Fruit fly (Drosophila melanogaster) whole organism, pupa: ENCODE measurements around the gene Mbs.

Source experiments
- CG10348 ChIP-seq: fragments of 200-800 bp; sonication (Bioruptor generic); IDR thresholded peaks from 2 replicates; pipeline ENCODE4 v1.3.6; 2022; ENCODE audit warnings: missing biosample characterization, missing genetic modification characterization
- CG12605 ChIP-seq: fragments of 200-800 bp; sonication (Bioruptor generic); IDR thresholded peaks from 2 replicates; pipeline ENCODE4 v1.3.6; 2022; ENCODE audit warnings: missing biosample characterization, missing genetic modification characterization
- CG13204 ChIP-seq: fragments of 200-800 bp; sonication (Bioruptor generic); optimal IDR thresholded peaks from 2 replicates; lab custom pipeline; 2018; ENCODE audit warnings: missing biosample characterization, mild to moderate bottlenecking, missing genetic modification characterization, moderate library complexity
- CG14655 ChIP-seq: fragments of 200-800 bp; sonication (Bioruptor generic); optimal IDR thresholded peaks from 3 replicates; lab custom pipeline; 2017; ENCODE audit warnings: mild to moderate bottlenecking, missing biosample characterization, missing genetic modification reagents, missing genetic modification characterization
- CG15710 ChIP-seq: fragments of 200-800 bp; sonication (Bioruptor generic); optimal IDR thresholded peaks from 2 replicates; lab custom pipeline; 2018; ENCODE audit warnings: missing biosample characterization, mild to moderate bottlenecking, missing genetic modification characterization, moderate library complexity
- CG17806 ChIP-seq: fragments of 200-800 bp; sonication (Bioruptor generic); optimal IDR thresholded peaks from 2 replicates; lab custom pipeline; 2018; ENCODE audit warnings: missing biosample characterization, mild to moderate bottlenecking, missing genetic modification characterization, moderate library complexity
- CG32121 ChIP-seq: fragments of 200-800 bp; sonication (Bioruptor generic); IDR thresholded peaks from 2 replicates; pipeline ENCODE4 v1.3.6; 2022; ENCODE audit warnings: missing biosample characterization, missing genetic modification characterization
- CG34367 ChIP-seq: fragments of 200-800 bp; sonication (Bioruptor generic); optimal IDR thresholded peaks from 2 replicates; lab custom pipeline; 2018; ENCODE audit warnings: missing biosample characterization, mild to moderate bottlenecking, missing genetic modification characterization
- CG4496 ChIP-seq: fragments of 200-800 bp; sonication (Bioruptor generic); IDR thresholded peaks from 3 replicates; pipeline ENCODE4 v1.3.6; 2022; ENCODE audit warnings: missing biosample characterization, missing genetic modification characterization
- CG8159 ChIP-seq: fragments of 200-800 bp; sonication (Bioruptor generic); optimal IDR thresholded peaks from 3 replicates; lab custom pipeline; 2018; ENCODE audit warnings: missing biosample characterization, mild to moderate bottlenecking, missing genetic modification characterization, moderate library complexity
- CG8301 ChIP-seq: fragments of 200-800 bp; sonication (Bioruptor generic); optimal IDR thresholded peaks from 2 replicates; lab custom pipeline; 2018; ENCODE audit warnings: missing biosample characterization, mild to moderate bottlenecking, missing genetic modification characterization
- CG9948 ChIP-seq: fragments of 200-800 bp; sonication (Bioruptor generic); optimal IDR thresholded peaks from 2 replicates; lab custom pipeline; 2018; ENCODE audit warnings: missing biosample characterization, mild to moderate bottlenecking, missing genetic modification characterization, moderate library complexity
- D1 ChIP-seq: fragments of 200-800 bp; sonication (Bioruptor generic); optimal IDR thresholded peaks from 2 replicates; lab custom pipeline; 2018; ENCODE audit warnings: missing biosample characterization, mild to moderate bottlenecking, missing genetic modification characterization, moderate library complexity
- EcR ChIP-seq: fragments of 200-800 bp; sonication (Bioruptor generic); optimal IDR thresholded peaks from 3 replicates; lab custom pipeline; 2019; ENCODE audit warnings: missing biosample characterization, missing genetic modification characterization, mild to moderate bottlenecking, moderate library complexity, missing genetic modification reagents
- Ets98B ChIP-seq: fragments of 200-800 bp; sonication (Bioruptor generic); IDR thresholded peaks from 2 replicates; pipeline ENCODE4 v1.3.6; 2022; ENCODE audit warnings: missing biosample characterization, missing genetic modification characterization
- Pif1A ChIP-seq: fragments of 200-800 bp; sonication (Bioruptor generic); optimal IDR thresholded peaks from 3 replicates; lab custom pipeline; 2016; ENCODE audit warnings: missing biosample characterization, missing genetic modification characterization
- Pif1B ChIP-seq: fragments of 200-800 bp; sonication (Bioruptor generic); optimal IDR thresholded peaks from 3 replicates; lab custom pipeline; 2016; ENCODE audit warnings: missing biosample characterization, missing genetic modification characterization
- Snoo ChIP-seq: fragments of 200-800 bp; sonication (Bioruptor generic); optimal IDR thresholded peaks from 3 replicates; lab custom pipeline; 2017; ENCODE audit warnings: missing biosample characterization, mild to moderate bottlenecking, missing genetic modification characterization, inconsistent platforms
- fd96Ca ChIP-seq: fragments of 200-800 bp; sonication (Bioruptor generic); IDR thresholded peaks from 3 replicates; pipeline ENCODE4 v1.3.6; 2022; ENCODE audit warnings: missing biosample characterization, missing genetic modification characterization
- gl ChIP-seq: fragments of 200-800 bp; sonication (Bioruptor generic); optimal IDR thresholded peaks from 2 replicates; lab custom pipeline; 2018; ENCODE audit warnings: missing biosample characterization, mild to moderate bottlenecking, missing genetic modification characterization
- rn ChIP-seq: fragments of 200-800 bp; sonication (Bioruptor generic); IDR thresholded peaks from 2 replicates; pipeline ENCODE4 v1.3.6; 2022; ENCODE audit warnings: missing biosample characterization, missing genetic modification characterization

Gene Mbs

dm6 chr3L:16128973-16129745 is 77.4 kb downstream of the Mbs start, which contains the start of gene SsRbeta:
Gene SsRbeta (plus strand): TSS chr3L:16129617.
- TF ChIP-seq Pif1B (GFP tag; lab: Kevin White, UChicago) (no peak), CG13204 (no peak), CG15710 (no peak), Snoo (tag; lab: Kevin White, UChicago) (peak; percentile 23), CG10348 (no peak), D1 (tag; lab: Kevin White, UChicago) (peak; percentile 38), CG17806 (no peak), CG9948 (no peak), fd96Ca (no peak; the same call in 2 of the 3 replicates), Pif1A (no peak), CG34367 (no peak), CG12605 (GFP tag; lab: Robert Waterston, UW) (peak; percentile 7; the same call in 1 of the 2 replicates), rn (GFP tag; lab: Robert Waterston, UW) (peak; percentile 28; the same call in 1 of the 2 replicates), gl (tag; lab: Kevin White, UChicago) (no peak), CG4496 (GFP tag; lab: Robert Waterston, UW) (peak; percentile 33; the same call in 2 of the 3 replicates), CG32121 (GFP tag; lab: Robert Waterston, UW) (peak; percentile 21; the same call in 1 of the 2 replicates), CG8159 (peak; percentile 2), CG14655 (GFP tag; lab: Kevin White, UChicago) (no peak), Ets98B (GFP tag; lab: Robert Waterston, UW) (peak; percentile 5; the same call in 1 of the 2 replicates), EcR (GFP tag; lab: Kevin White, UChicago) (no peak), CG8301 (tag; lab: Kevin White, UChicago) (no peak)
